Worm (Caenorhabditis elegans): ENCODE data around the gene Y82E9BR.14.

Gene Y82E9BR.14

ce11 chrIII:1413890-1414613, at the start of gene Y82E9BR.14:
Gene Y82E9BR.14, minus strand, starts transcription at chrIII:1414116.
- no peak for TF ChIP-seq M03D4.4 (tag; optimal IDR thresholded peaks at IDR 0.05)
- no peak for TF ChIP-seq drap-1 (GFP tag; optimal IDR thresholded peaks at IDR 0.05)
- no peak for TF ChIP-seq ceh-43 (GFP tag; optimal IDR thresholded peaks at IDR 0.05)
- TF ChIP-seq sptf-1 (tag; optimal IDR thresholded peaks at IDR 0.05), result no peak
- TF ChIP-seq zip-8 (tag; optimal IDR thresholded peaks at IDR 0.05), result peak; percentile 74
- no peak for TF ChIP-seq lin-32 (GFP tag; optimal IDR thresholded peaks at IDR 0.05)
- no peak for TF ChIP-seq mab-5 (tag; optimal IDR thresholded peaks at IDR 0.05)

- TF ChIP-seq lsy-2 (tag; optimal IDR thresholded peaks at IDR 0.05) (no peak), ceh-83 (GFP tag; optimal IDR thresholded peaks at IDR 0.05) (no peak), tbx-8 (GFP tag; optimal IDR thresholded peaks at IDR 0.05) (no peak), nhr-2 (tag; optimal IDR thresholded peaks at IDR 0.05) (peak; percentile 45), ceh-39 (tag; optimal IDR thresholded peaks at IDR 0.05) (no peak), mls-2 (tag; optimal IDR thresholded peaks at IDR 0.05) (no peak), bed-3 (GFP tag; optimal IDR thresholded peaks at IDR 0.05) (no peak), ceh-43 (GFP tag; optimal IDR thresholded peaks at IDR 0.05) (no peak), snpc-4 (tag; optimal IDR thresholded peaks at IDR 0.05) (no peak), zip-8 (tag; optimal IDR thresholded peaks at IDR 0.05) (peak; percentile 95), hlh-1 (tag; optimal IDR thresholded peaks at IDR 0.05) (no peak), unc-62 (GFP tag; optimal IDR thresholded peaks at IDR 0.05) (no peak), ces-1 (GFP tag; optimal IDR thresholded peaks at IDR 0.05) (no peak), blmp-1 (tag; optimal IDR thresholded peaks at IDR 0.05) (no peak), M03D4.4 (tag; optimal IDR thresholded peaks at IDR 0.05) (no peak), elt-1 (tag; optimal IDR thresholded peaks at IDR 0.05; ENCODE audit: borderline replicate concordance, insufficient read depth) (no peak)
Observed at ce11 chrIII:1456859-1457258, 42.9 kb upstream of the Y82E9BR.14 start.

ce11 chrIII:1455674-1456073, 41.8 kb upstream of the Y82E9BR.14 start, which contains the start of gene Y82E9BR.17:
Gene Y82E9BR.17, minus strand, starts transcription at chrIII:1455774.
- TF ChIP-seq sem-2 (GFP tag; optimal IDR thresholded peaks at IDR 0.05) (no peak), zip-8 (tag; optimal IDR thresholded peaks at IDR 0.05) (peak; percentile 73), nhr-28 (tag; optimal IDR thresholded peaks at IDR 0.05) (no peak), ceh-39 (tag; optimal IDR thresholded peaks at IDR 0.05) (no peak), nhr-2 (tag; optimal IDR thresholded peaks at IDR 0.05) (peak; percentile 24)

DNA sequence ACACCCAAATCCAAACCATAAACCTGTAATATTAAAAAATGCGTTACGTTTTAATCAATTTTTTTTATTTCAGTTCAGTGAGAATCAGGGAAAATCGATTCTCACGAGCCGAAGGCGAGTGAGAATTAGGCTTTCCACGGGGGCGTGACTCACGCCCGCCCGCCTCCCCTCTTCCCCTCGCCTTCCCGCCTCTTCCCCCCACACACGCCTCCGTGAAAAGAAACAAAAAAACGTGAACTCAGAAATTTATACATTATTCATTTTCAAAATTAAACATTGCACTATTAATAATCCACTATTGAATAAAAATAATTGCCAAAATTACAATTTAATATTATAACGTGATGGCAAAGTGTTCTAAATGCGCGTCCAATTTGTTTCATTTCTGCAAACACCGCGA, 32.8 kb upstream of the Y82E9BR.14 start:
- TF ChIP-seq ceh-83 (GFP tag; optimal IDR thresholded peaks at IDR 0.05) (peak; percentile 76), nhr-237 (tag; optimal IDR thresholded peaks at IDR 0.05) (no peak), mep-1 (tag; optimal IDR thresholded peaks at IDR 0.05) (no peak)

- no peak for TF ChIP-seq nhr-2 (tag; optimal IDR thresholded peaks at IDR 0.05)
Observed at ce11 chrIII:1439609-1440008, 25.7 kb upstream of the Y82E9BR.14 start.

DNA sequence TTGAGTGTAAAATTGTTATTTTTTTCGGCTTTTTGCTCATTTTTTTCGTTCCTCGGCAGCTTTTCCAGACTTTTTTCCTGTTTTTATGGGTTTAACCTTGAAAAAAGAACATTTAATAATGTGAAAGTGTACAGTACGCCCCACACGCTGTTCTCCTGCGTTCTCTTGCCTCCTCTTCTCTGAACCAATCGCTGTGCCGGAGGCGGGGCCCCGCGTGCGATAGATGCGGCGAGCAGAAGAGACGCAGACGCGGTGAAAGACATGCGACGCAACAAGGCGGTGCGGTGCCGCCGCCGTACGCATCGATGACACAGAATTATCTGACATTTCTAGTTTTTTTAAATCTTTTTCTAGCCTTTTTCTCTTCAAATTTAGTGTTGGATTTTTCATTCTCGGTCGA, 22.8 kb upstream of the Y82E9BR.14 start:
- TF ChIP-seq lsy-2 (tag; optimal IDR thresholded peaks at IDR 0.05) (peak; percentile 92), cnd-1 (tag; optimal IDR thresholded peaks at IDR 0.05) (no peak), hlh-1 (tag; optimal IDR thresholded peaks at IDR 0.05) (no peak), ceh-83 (GFP tag; optimal IDR thresholded peaks at IDR 0.05) (peak; percentile 35), sptf-1 (tag; optimal IDR thresholded peaks at IDR 0.05) (no peak)

- peak; percentile 22 for TF ChIP-seq ces-1 (GFP tag; optimal IDR thresholded peaks at IDR 0.05)
- TF ChIP-seq nhr-2 (tag; optimal IDR thresholded peaks at IDR 0.05), result no peak
Observed at ce11 chrIII:1429920-1430437, 16.1 kb upstream of the Y82E9BR.14 start.
